Worm (Caenorhabditis elegans) whole organism, early embryonic: ENCODE results near the gene grsp-2.
"Not testable (repeated sequence)": the region's sequence is repeated elsewhere in the genome, so short reads cannot be mapped to it uniquely, and the experiment has no call there.

Source experiments
- B0310.2 ChIP-seq: sonication (generic microtip); optimal IDR thresholded peaks from 2 replicates; lab custom pipeline; 2016; ENCODE audit warnings: mild to moderate bottlenecking, missing genetic modification characterization, missing compliant biosample characterization
- F13C5.2 ChIP-seq: sonication (generic microtip); optimal IDR thresholded peaks from 2 replicates; lab custom pipeline; 2017; ENCODE audit warnings: mild to moderate bottlenecking, missing genetic modification characterization, inconsistent platforms, missing compliant biosample characterization
- aly-1 ChIP-seq: sonication (generic microtip); optimal IDR thresholded peaks from 2 replicates; lab custom pipeline; 2016; ENCODE audit warnings: missing genetic modification characterization, missing compliant biosample characterization
- ama-1 ChIP-seq: fragments of 150-350 bp; optimal IDR thresholded peaks from 2 replicates; lab custom pipeline; 2014
- ceh-13 ChIP-seq: fragments of 200-800 bp; sonication (Bioruptor generic); optimal IDR thresholded peaks from 2 replicates; lab custom pipeline; 2018; ENCODE audit warnings: mild to moderate bottlenecking, missing genetic modification characterization, missing compliant biosample characterization
- ceh-36 ChIP-seq: sonication (generic microtip); optimal IDR thresholded peaks from 2 replicates; lab custom pipeline; 2016; ENCODE audit warnings: missing genetic modification characterization, inconsistent platforms, missing compliant biosample characterization
- ets-7 ChIP-seq: sonication (generic microtip); optimal IDR thresholded peaks from 2 replicates; lab custom pipeline; 2016; ENCODE audit warnings: missing genotype, missing genetic modification characterization, missing compliant biosample characterization
- flt-1 ChIP-seq: fragments of 200-800 bp; sonication (Bioruptor generic); IDR thresholded peaks from 2 replicates; pipeline ENCODE4 v1.3.6; 2022; ENCODE audit warnings: missing genetic modification characterization, missing compliant biosample characterization
- hmbx-1 ChIP-seq: sonication (generic microtip); optimal IDR thresholded peaks from 2 replicates; lab custom pipeline; 2016; ENCODE audit warnings: mild to moderate bottlenecking, missing genetic modification characterization, missing compliant biosample characterization
- hmg-4 ChIP-seq: fragments of 200-800 bp; sonication (Bioruptor generic); optimal IDR thresholded peaks from 2 replicates; lab custom pipeline; 2018; ENCODE audit warnings: mild to moderate bottlenecking, missing genetic modification characterization, missing compliant biosample characterization
- hnd-1 ChIP-seq: sonication (generic microtip); optimal IDR thresholded peaks from 2 replicates; lab custom pipeline; 2016; ENCODE audit warnings: missing genetic modification characterization, missing compliant biosample characterization
- pes-1 ChIP-seq: fragments of 200-800 bp; sonication (Bioruptor generic); IDR thresholded peaks from 2 replicates; pipeline ENCODE4 v1.3.6; 2022; ENCODE audit warnings: missing genetic modification reagents, missing genetic modification characterization, missing compliant biosample characterization
- scrt-1 ChIP-seq: fragments of 200-800 bp; sonication (Bioruptor generic); IDR thresholded peaks from 2 replicates; pipeline ENCODE4 v1.3.6; 2022; ENCODE audit warnings: missing genetic modification characterization, missing compliant biosample characterization
- sea-1 ChIP-seq: fragments of 200-800 bp; sonication (Bioruptor generic); conservative IDR thresholded peaks from 2 replicates; pipeline ENCODE4 v1.3.6; 2022; ENCODE audit warnings: missing genetic modification characterization, missing compliant biosample characterization
- tbx-11 ChIP-seq: fragments of 200-800 bp; sonication (Bioruptor generic); IDR thresholded peaks from 2 replicates; pipeline ENCODE4 v1.3.6; 2022; ENCODE audit warnings: missing genetic modification characterization, missing compliant biosample characterization
- tbx-37 ChIP-seq: fragments of 200-800 bp; sonication (Bioruptor generic); conservative IDR thresholded peaks from 2 replicates; pipeline ENCODE4 v1.3.6; 2022; ENCODE audit warnings: missing genetic modification reagents, missing genetic modification characterization, missing compliant biosample characterization
- tra-4 ChIP-seq: sonication (generic microtip); optimal IDR thresholded peaks from 2 replicates; lab custom pipeline; 2017; ENCODE audit warnings: missing genetic modification characterization, missing compliant biosample characterization

The grsp-2 gene

ce11 chrIV:8816029-8816428 is at the start of gene grsp-2:
Gene grsp-2 (plus strand): TSS chrIV:8816329.
- TF ChIP-seq F13C5.2 (tag; lab: Kevin White, UChicago): no peak
- TF ChIP-seq scrt-1: no peak
- TF ChIP-seq tbx-11 (GFP tag; lab: Robert Waterston, UW): no peak
- no peak for TF ChIP-seq hnd-1 (tag; lab: Kevin White, UChicago)
- TF ChIP-seq tbx-37 (GFP tag; lab: Robert Waterston, UW): no peak
- no peak for TF ChIP-seq ceh-13

ce11 chrIV:8769539-8769938 is 46.6 kb upstream of the grsp-2 start, which contains the start of gene F20C5.5:
Gene F20C5.5 (minus strand): TSS chrIV:8769639.
- TF ChIP-seq scrt-1: no peak
- TF ChIP-seq F13C5.2 (tag; lab: Kevin White, UChicago): no peak
- TF ChIP-seq ama-1 (lab: Kevin White, UChicago): no peak
- TF ChIP-seq hnd-1 (tag; lab: Kevin White, UChicago): no peak
- no peak for TF ChIP-seq ceh-13
- TF ChIP-seq flt-1 (GFP tag; lab: Robert Waterston, UW): no peak
- TF ChIP-seq B0310.2 (tag; lab: Kevin White, UChicago): no peak
- no peak for TF ChIP-seq pes-1
- TF ChIP-seq tbx-11 (GFP tag; lab: Robert Waterston, UW): no peak
- no peak for TF ChIP-seq sea-1
- TF ChIP-seq aly-1 (tag; lab: Kevin White, UChicago): no peak
- TF ChIP-seq tbx-37 (GFP tag; lab: Robert Waterston, UW): no peak

DNA sequence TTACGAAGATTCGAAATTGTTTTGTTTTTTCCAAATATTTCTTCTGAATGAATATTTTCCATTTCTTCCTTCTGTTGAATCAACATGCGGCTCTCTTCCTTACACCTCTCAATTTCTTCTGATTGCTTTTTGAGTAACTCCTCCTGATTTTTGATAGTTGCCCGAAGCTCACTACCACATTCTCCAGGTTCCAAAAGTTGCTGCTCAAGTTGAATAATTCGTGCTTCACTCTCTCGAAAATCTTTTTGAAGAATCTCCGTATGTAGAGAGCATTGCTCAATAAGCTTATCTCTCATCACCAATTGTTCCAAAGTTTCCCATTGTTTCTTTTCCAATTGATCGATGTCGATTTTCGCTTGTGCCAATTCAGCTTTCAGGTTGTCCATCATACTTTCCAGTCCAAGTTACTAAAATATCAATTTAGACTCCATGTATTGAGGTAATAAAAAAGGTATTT is 43.3 kb upstream of the grsp-2 start, which contains the start of gene F20C5.6:
F20C5.6 (minus strand) TSS at position 407 of the 457 bp plus-strand sequence.
- TF ChIP-seq ama-1 (lab: Kevin White, UChicago) (peak; percentile 93), sea-1 (no peak)

ce11 chrIV:8778045-8778444 is 38.1 kb upstream of the grsp-2 start, which contains the start of gene C33D9.6:
Gene C33D9.6 (minus strand): TSS chrIV:8778145.
- TF ChIP-seq ets-7 (tag; lab: Kevin White, UChicago) (no peak), hmbx-1 (tag; lab: Kevin White, UChicago) (no peak), ceh-13 (no peak), ama-1 (lab: Kevin White, UChicago) (no peak), sea-1 (no peak), F13C5.2 (tag; lab: Kevin White, UChicago) (no peak), tbx-11 (GFP tag; lab: Robert Waterston, UW) (no peak), pes-1 (no peak), ceh-36 (tag; lab: Kevin White, UChicago) (no peak), scrt-1 (no peak), hnd-1 (tag; lab: Kevin White, UChicago) (no peak), flt-1 (GFP tag; lab: Robert Waterston, UW) (no peak), aly-1 (tag; lab: Kevin White, UChicago) (no peak), tbx-37 (GFP tag; lab: Robert Waterston, UW) (no peak), B0310.2 (tag; lab: Kevin White, UChicago) (no peak), hmg-4 (no peak), tra-4 (no peak)

- 0 out of 2 replicates have a peak, but pooled peaks have one; percentile 23 for TF ChIP-seq sea-1
- no peak for TF ChIP-seq ceh-36 (tag; lab: Kevin White, UChicago)
- 0 out of 2 replicates have a peak, but pooled peaks have one; percentile 31 for TF ChIP-seq scrt-1
- peak; percentile 96 for TF ChIP-seq hmg-4
- TF ChIP-seq F13C5.2 (tag; lab: Kevin White, UChicago): peak; percentile 33
- TF ChIP-seq tbx-37 (GFP tag; lab: Robert Waterston, UW): no peak
- peak; percentile 35 for TF ChIP-seq aly-1 (tag; lab: Kevin White, UChicago)
- TF ChIP-seq flt-1 (GFP tag; lab: Robert Waterston, UW): 0 out of 2 replicates have a peak, but pooled peaks have one; percentile 6
These were observed 34.0 kb upstream of the grsp-2 start for ce11 chrIV:8782172-8782571.

ce11 chrIV:8784855-8785327 is 31.2 kb upstream of the grsp-2 start, which contains the start of gene C33D9.13:
Gene C33D9.13 (minus strand): TSS chrIV:8785277.
- TF ChIP-seq tbx-11 (GFP tag; lab: Robert Waterston, UW) (no peak), ama-1 (lab: Kevin White, UChicago) (no peak), tra-4 (no peak), sea-1 (no peak), scrt-1 (no peak), hmg-4 (no peak), pes-1 (no peak), flt-1 (GFP tag; lab: Robert Waterston, UW) (no peak), hnd-1 (tag; lab: Kevin White, UChicago) (no peak)

- no peak for TF ChIP-seq tra-4
- no peak for TF ChIP-seq tbx-11 (GFP tag; lab: Robert Waterston, UW)
- TF ChIP-seq ceh-36 (tag; lab: Kevin White, UChicago): no peak
- no peak for TF ChIP-seq tbx-37 (GFP tag; lab: Robert Waterston, UW)
- TF ChIP-seq F13C5.2 (tag; lab: Kevin White, UChicago): no peak
- TF ChIP-seq hmg-4: no peak
- no peak for TF ChIP-seq ama-1 (lab: Kevin White, UChicago)
- no peak for TF ChIP-seq hmbx-1 (tag; lab: Kevin White, UChicago)
- TF ChIP-seq pes-1: no peak
These were observed 29.5 kb upstream of the grsp-2 start, which contains the start of gene C33D9.8 for ce11 chrIV:8786654-8787053. Gene C33D9.8 (minus strand): TSS chrIV:8786752.

- TF ChIP-seq tbx-11 (GFP tag; lab: Robert Waterston, UW); aly-1 (tag; lab: Kevin White, UChicago); ama-1 (lab: Kevin White, UChicago): not testable (repeated sequence)
These were observed 28.1 kb upstream of the grsp-2 start, which contains the start of gene C33D9.10 for ce11 chrIV:8788048-8788447. Gene C33D9.10 (minus strand): TSS chrIV:8788148.
